Fruit fly (Drosophila melanogaster): ENCODE results near the gene to.
A peak's percentile ranks its signal among the peaks of the same experiment; 100 is the strongest.

Gene to

DNA sequence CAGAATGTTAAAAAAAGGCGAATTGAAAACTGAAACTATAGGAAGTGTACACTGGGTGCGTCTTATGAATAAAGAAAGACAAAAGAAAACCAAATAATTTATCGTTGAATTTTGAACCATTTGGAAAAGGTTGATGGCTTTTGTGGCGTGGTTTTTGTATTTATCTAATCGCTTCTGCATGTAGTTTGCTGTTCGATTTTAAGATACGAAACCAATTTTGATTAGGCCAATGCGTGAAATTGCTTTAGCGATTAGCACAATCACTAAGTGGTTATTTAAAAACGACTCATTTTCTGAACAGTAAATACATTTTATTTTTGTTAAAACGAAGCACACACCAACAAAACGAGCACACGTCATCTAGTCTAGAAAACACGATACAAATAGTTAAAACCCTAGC lies 20.7 kb downstream of the to start:
- no peak for TF ChIP-seq gl (tag; optimal IDR thresholded peaks at IDR 0.05)
- TF ChIP-seq CG17806 (tag; optimal IDR thresholded peaks at IDR 0.05), result no peak
- no peak for TF ChIP-seq CG4496 (GFP tag; IDR thresholded peaks at IDR 0.05)
- no peak for TF ChIP-seq CG15710 (tag; optimal IDR thresholded peaks at IDR 0.05)
- TF ChIP-seq CG12605 (GFP tag; IDR thresholded peaks at IDR 0.05), result no peak
- TF ChIP-seq rn (GFP tag; IDR thresholded peaks at IDR 0.05), result no peak
- TF ChIP-seq CG9948 (tag; optimal IDR thresholded peaks at IDR 0.05), result no peak
- no peak for TF ChIP-seq CG10348 (GFP tag; IDR thresholded peaks at IDR 0.05)
- no peak for TF ChIP-seq EcR (GFP tag; optimal IDR thresholded peaks at IDR 0.05)
- TF ChIP-seq CG32121 (GFP tag; IDR thresholded peaks at IDR 0.05), result no peak
- TF ChIP-seq CG34367 (tag; optimal IDR thresholded peaks at IDR 0.05), result no peak
- TF ChIP-seq Snoo (tag; optimal IDR thresholded peaks at IDR 0.05), result no peak
- TF ChIP-seq CG13204 (GFP tag; optimal IDR thresholded peaks at IDR 0.05), result no peak
- no peak for TF ChIP-seq Pif1B (GFP tag; optimal IDR thresholded peaks at IDR 0.05)
- no peak for TF ChIP-seq fd96Ca (GFP tag; IDR thresholded peaks at IDR 0.05)
- no peak for TF ChIP-seq CG14655 (GFP tag; optimal IDR thresholded peaks at IDR 0.05)
- no peak for TF ChIP-seq CG8301 (tag; optimal IDR thresholded peaks at IDR 0.05)

DNA sequence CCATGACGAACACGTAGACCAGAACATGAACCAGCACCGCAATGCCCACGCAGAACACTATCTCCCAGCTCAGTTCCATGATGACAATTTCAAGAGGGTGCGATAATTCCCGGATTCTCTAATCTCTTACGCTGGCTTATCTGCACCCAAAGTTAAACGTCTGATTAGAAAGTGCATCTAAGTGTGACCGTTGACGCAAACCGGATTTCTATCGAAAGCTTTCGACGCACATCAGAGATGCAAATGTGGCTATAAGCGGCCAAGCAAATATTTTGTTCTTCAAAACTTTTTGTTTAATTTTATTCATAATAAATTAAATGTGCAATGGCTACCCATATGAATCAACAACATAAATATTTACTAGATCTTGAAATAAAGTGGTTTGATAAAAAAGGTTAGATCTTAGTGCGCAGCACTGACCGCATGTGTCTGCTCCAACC lies 22.4 kb downstream of the to start, which contains the start of the genes Kdsr and CG11858:
Gene Kdsr, minus strand, starts transcription at position 177 of the 440 bp plus-strand sequence.
Gene CG11858, plus strand, starts transcription at position 420 of the 440 bp plus-strand sequence.
- TF ChIP-seq CG8159 (tag; optimal IDR thresholded peaks at IDR 0.05), result no peak
- no peak for TF ChIP-seq D1 (tag; optimal IDR thresholded peaks at IDR 0.05)
- TF ChIP-seq CG15710 (tag; optimal IDR thresholded peaks at IDR 0.05), result peak; percentile 48
- no peak for TF ChIP-seq CG13204 (GFP tag; optimal IDR thresholded peaks at IDR 0.05)
- no peak for TF ChIP-seq Pif1A (GFP tag; optimal IDR thresholded peaks at IDR 0.05)
- peak; percentile 46; the same call in 1 of the 2 replicates for TF ChIP-seq CG10348 (GFP tag; IDR thresholded peaks at IDR 0.05)
- TF ChIP-seq Pif1B (GFP tag; optimal IDR thresholded peaks at IDR 0.05), result no peak
- TF ChIP-seq EcR (GFP tag; optimal IDR thresholded peaks at IDR 0.05), result peak; percentile 81
- peak; percentile 34 for TF ChIP-seq Snoo (tag; optimal IDR thresholded peaks at IDR 0.05)
- no peak for TF ChIP-seq CG8301 (tag; optimal IDR thresholded peaks at IDR 0.05)
- no peak for TF ChIP-seq CG12605 (GFP tag; IDR thresholded peaks at IDR 0.05)
- peak; percentile 49 for TF ChIP-seq CG9948 (tag; optimal IDR thresholded peaks at IDR 0.05)
- peak; percentile 82 for TF ChIP-seq CG4496 (GFP tag; IDR thresholded peaks at IDR 0.05)
- TF ChIP-seq rn (GFP tag; IDR thresholded peaks at IDR 0.05), result no peak
- peak; percentile 62 for TF ChIP-seq Ets98B (GFP tag; IDR thresholded peaks at IDR 0.05)
- no peak for TF ChIP-seq gl (tag; optimal IDR thresholded peaks at IDR 0.05)
- TF ChIP-seq CG17806 (tag; optimal IDR thresholded peaks at IDR 0.05), result peak; percentile 53
- peak; percentile 75 for TF ChIP-seq CG32121 (GFP tag; IDR thresholded peaks at IDR 0.05)
- peak; percentile 39 for TF ChIP-seq CG34367 (tag; optimal IDR thresholded peaks at IDR 0.05)
- peak; percentile 64; the same call in 2 of the 3 replicates for TF ChIP-seq fd96Ca (GFP tag; IDR thresholded peaks at IDR 0.05)
- no peak for TF ChIP-seq CG14655 (GFP tag; optimal IDR thresholded peaks at IDR 0.05)

DNA sequence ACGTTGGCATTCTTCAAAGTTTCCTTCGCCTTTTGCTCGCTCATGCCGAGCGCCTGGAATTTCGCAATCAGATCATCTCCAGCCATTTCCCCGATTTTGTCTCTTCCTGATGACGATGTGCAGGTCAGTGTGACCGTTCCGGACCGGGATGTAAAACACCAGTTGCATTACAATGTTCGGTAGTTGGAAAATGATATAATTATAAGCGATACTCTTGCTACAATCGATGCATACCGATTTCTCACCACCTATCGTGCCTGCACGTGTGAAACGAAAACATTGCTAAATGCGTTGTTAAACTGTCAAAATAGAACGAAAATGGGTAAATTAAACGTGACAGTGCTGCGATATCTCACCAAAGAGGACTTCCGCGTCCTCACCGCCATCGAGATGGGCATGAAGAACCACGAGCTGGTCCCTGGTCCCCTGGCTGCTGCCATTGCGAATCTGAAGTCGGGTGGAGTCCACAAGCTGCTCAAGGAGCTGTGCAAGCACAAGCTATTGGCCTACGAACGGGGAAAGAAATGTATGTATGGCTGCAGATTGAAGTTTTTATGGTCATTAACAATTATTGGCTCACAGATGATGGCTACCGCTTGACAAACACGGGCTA lies 25.7 kb downstream of the to start, which contains the start of the genes GlnRS and RIOK2:
Gene GlnRS, minus strand, starts transcription at position 133 of the 613 bp plus-strand sequence.
Gene RIOK2, plus strand, starts transcription at position 256 of the 613 bp plus-strand sequence.
- TF ChIP-seq Snoo (tag; optimal IDR thresholded peaks at IDR 0.05) (no peak), CG12605 (GFP tag; IDR thresholded peaks at IDR 0.05) (peak; percentile 51; the same call in 1 of the 2 replicates)

DNA sequence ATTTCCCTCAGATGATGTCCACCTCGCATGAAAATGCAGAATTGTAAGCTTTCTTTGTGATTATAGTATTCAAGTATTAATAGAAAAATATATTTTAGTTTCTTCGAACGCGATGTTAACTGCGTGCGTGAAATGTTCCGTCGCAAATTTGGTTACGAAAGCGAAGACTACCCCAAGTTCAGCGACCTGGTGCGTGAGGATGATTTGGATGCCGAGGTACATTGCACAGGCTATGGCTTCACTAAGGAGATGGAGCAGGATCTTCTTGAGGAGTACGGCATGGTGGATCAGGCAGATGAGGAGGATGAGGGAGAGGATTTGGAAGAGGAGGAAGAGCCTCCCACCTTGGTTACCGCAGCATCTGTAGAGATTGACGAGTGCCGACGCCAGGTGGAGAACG lies 26.8 kb downstream of the to start:
- TF ChIP-seq CG9948 (tag; optimal IDR thresholded peaks at IDR 0.05) (no peak), CG8159 (tag; optimal IDR thresholded peaks at IDR 0.05) (no peak), fd96Ca (GFP tag; IDR thresholded peaks at IDR 0.05) (no peak), CG15710 (tag; optimal IDR thresholded peaks at IDR 0.05) (no peak), D1 (tag; optimal IDR thresholded peaks at IDR 0.05) (no peak), CG32121 (GFP tag; IDR thresholded peaks at IDR 0.05) (no peak), CG12605 (GFP tag; IDR thresholded peaks at IDR 0.05) (no peak), CG13204 (GFP tag; optimal IDR thresholded peaks at IDR 0.05) (no peak), CG10348 (GFP tag; IDR thresholded peaks at IDR 0.05) (no peak), CG34367 (tag; optimal IDR thresholded peaks at IDR 0.05) (no peak), CG14655 (GFP tag; optimal IDR thresholded peaks at IDR 0.05) (no peak), gl (tag; optimal IDR thresholded peaks at IDR 0.05) (no peak), Pif1B (GFP tag; optimal IDR thresholded peaks at IDR 0.05) (no peak), CG17806 (tag; optimal IDR thresholded peaks at IDR 0.05) (no peak)

DNA sequence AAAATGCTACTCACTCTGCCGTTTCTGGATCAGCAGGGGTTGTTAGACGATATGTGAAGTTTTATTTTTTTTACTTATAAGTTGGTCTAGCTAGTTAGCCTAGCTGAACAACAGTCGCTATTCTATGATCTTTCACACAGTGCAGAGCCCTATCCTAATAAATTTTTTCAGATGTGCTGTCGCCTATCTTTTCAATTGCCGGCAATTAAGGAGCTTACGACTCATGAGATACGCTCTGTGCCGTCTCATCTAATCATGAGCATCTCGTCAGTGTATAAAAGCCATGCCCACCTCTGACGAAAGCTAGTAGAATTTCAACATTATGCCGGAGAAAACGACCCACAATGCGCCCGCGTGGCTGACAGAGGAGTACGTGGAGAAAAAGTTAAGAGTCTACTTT lies 29.9 kb downstream of the to start, which contains the start of the genes CG11889 and CG11891:
Gene CG11889, plus strand, starts transcription at position 301 of the 400 bp plus-strand sequence.
Gene CG11891, plus strand, starts transcription at position 301 of the 400 bp plus-strand sequence.
- TF ChIP-seq D1 (tag; optimal IDR thresholded peaks at IDR 0.05), result no peak
- TF ChIP-seq rn (GFP tag; IDR thresholded peaks at IDR 0.05), result no peak
- no peak for TF ChIP-seq CG10348 (GFP tag; IDR thresholded peaks at IDR 0.05)
- TF ChIP-seq CG8301 (tag; optimal IDR thresholded peaks at IDR 0.05), result no peak
- TF ChIP-seq CG9948 (tag; optimal IDR thresholded peaks at IDR 0.05), result no peak
- TF ChIP-seq Pif1A (GFP tag; optimal IDR thresholded peaks at IDR 0.05), result no peak
- no peak for TF ChIP-seq gl (tag; optimal IDR thresholded peaks at IDR 0.05)
- no peak for TF ChIP-seq EcR (GFP tag; optimal IDR thresholded peaks at IDR 0.05)
- no peak for TF ChIP-seq fd96Ca (GFP tag; IDR thresholded peaks at IDR 0.05)

DNA sequence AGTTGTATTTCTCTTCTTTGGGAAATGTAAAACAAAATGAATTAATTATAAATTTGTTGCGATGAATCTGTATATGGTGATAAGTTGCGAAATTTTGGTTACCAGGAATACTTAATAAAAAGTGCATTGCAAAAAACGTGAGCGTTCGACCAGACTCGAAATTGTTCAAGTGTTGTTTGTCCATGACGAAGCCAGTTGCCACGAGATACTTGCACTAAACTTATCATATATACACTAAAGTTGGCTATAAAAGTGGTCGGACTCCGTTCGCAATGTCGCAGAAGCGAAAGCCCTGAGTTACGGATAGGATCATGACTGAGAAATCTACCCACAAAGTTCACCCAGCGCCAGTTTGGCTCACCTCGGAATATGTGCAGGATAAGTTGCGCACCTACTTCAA lies 33.6 kb downstream of the to start, which contains the start of gene CG11878:
Gene CG11878, plus strand, starts transcription at position 301 of the 400 bp plus-strand sequence.
- no peak for TF ChIP-seq D1 (tag; optimal IDR thresholded peaks at IDR 0.05)
- TF ChIP-seq Snoo (tag; optimal IDR thresholded peaks at IDR 0.05), result no peak
- no peak for TF ChIP-seq CG10348 (GFP tag; IDR thresholded peaks at IDR 0.05)
- TF ChIP-seq CG32121 (GFP tag; IDR thresholded peaks at IDR 0.05), result no peak
- no peak for TF ChIP-seq CG9948 (tag; optimal IDR thresholded peaks at IDR 0.05)
- no peak for TF ChIP-seq CG12605 (GFP tag; IDR thresholded peaks at IDR 0.05)
- TF ChIP-seq rn (GFP tag; IDR thresholded peaks at IDR 0.05), result no peak
- TF ChIP-seq Pif1B (GFP tag; optimal IDR thresholded peaks at IDR 0.05), result no peak
- TF ChIP-seq CG15710 (tag; optimal IDR thresholded peaks at IDR 0.05), result no peak
